Worm (Caenorhabditis elegans) whole organism, L2 larva: ENCODE data around the gene vav-1.
A peak's percentile ranks its signal among the peaks of the same experiment; 100 is the strongest.

Experiments
- Y55F3AM.14 ChIP-seq: fragments of 200-800 bp; sonication (Bioruptor generic); optimal IDR thresholded peaks from 2 replicates; lab custom pipeline; 2018; ENCODE audit warnings: mild to moderate bottlenecking, missing genetic modification characterization, missing compliant biosample characterization
- ZK546.5 ChIP-seq: sonication (generic microtip); optimal IDR thresholded peaks from 2 replicates; lab custom pipeline; 2017; ENCODE audit warnings: missing biosample characterization, missing genetic modification characterization
- ama-1 ChIP-seq: fragments of 150-350 bp; optimal IDR thresholded peaks from 2 replicates; lab custom pipeline; 2018; ENCODE audit warnings: inconsistent platforms
- elt-1 ChIP-seq: fragments of 150-350 bp; optimal IDR thresholded peaks from 2 replicates; lab custom pipeline; 2014; ENCODE audit warnings: missing biosample characterization, missing genetic modification characterization
- fos-1 ChIP-seq: fragments of 150-350 bp; optimal IDR thresholded peaks from 2 replicates; lab custom pipeline; 2014; ENCODE audit warnings: missing biosample characterization, missing genetic modification characterization
- lin-11 ChIP-seq: fragments of 150-350 bp; sonication (generic microtip); optimal IDR thresholded peaks from 2 replicates; lab custom pipeline; 2014; ENCODE audit warnings: missing biosample characterization, missing genetic modification characterization, inconsistent platforms, mixed read lengths
- mdl-1 ChIP-seq, 2 experiments: fragments of 150-350 bp in 1 of 2; sonication (generic microtip) in 1 of 2; optimal IDR thresholded peaks; 2 replicates each; lab custom pipeline; 2017; ENCODE audit warnings: missing biosample characterization in 2 of 2, missing genetic modification characterization in 2 of 2
- nhr-12 ChIP-seq: fragments of 150-350 bp; optimal IDR thresholded peaks from 2 replicates; lab custom pipeline; 2014; ENCODE audit warnings: missing biosample characterization, missing genetic modification characterization
- nhr-77 ChIP-seq: fragments of 150-350 bp; optimal IDR thresholded peaks from 2 replicates; lab custom pipeline; 2014; ENCODE audit warnings: missing biosample characterization, missing genetic modification characterization
- unc-55 ChIP-seq: fragments of 150-350 bp; sonication (generic microtip); optimal IDR thresholded peaks from 3 replicates; lab custom pipeline; 2014; ENCODE audit warnings: missing biosample characterization, missing genetic modification reagents, missing genetic modification characterization
- zag-1 ChIP-seq: fragments of 150-350 bp; optimal IDR thresholded peaks from 2 replicates; lab custom pipeline; 2014; ENCODE audit warnings: missing biosample characterization, missing genetic modification characterization
- ztf-4 ChIP-seq: fragments of 150-350 bp; optimal IDR thresholded peaks from 2 replicates; lab custom pipeline; 2014; ENCODE audit warnings: missing biosample characterization, missing genetic modification characterization

- TF ChIP-seq lin-11 (tag; lab: Kevin White, UChicago), result no peak
- TF ChIP-seq mdl-1 (tag; optimal IDR thresholded peaks at IDR 0.05; lab: Kevin White, UChicago), result no peak
- TF ChIP-seq ama-1 (lab: Kevin White, UChicago), result no peak
- TF ChIP-seq Y55F3AM.14 (GFP tag; lab: Kevin White, UChicago), result no peak
- no peak for TF ChIP-seq unc-55 (GFP tag; lab: Kevin White, UChicago)
- TF ChIP-seq nhr-12 (tag; lab: Kevin White, UChicago), result no peak
- no peak for TF ChIP-seq nhr-77 (tag; lab: Kevin White, UChicago)
- peak; percentile 72 for TF ChIP-seq elt-1 (tag; lab: Kevin White, UChicago)
- TF ChIP-seq ZK546.5, result no peak
- peak; percentile 6 for TF ChIP-seq fos-1
- no peak for TF ChIP-seq ztf-4 (tag; lab: Kevin White, UChicago)
- TF ChIP-seq zag-1 (tag; lab: Kevin White, UChicago), result no peak
Observed at ce11 chrX:9228441-9228840, 3.5 kb downstream of the vav-1 start.
